ENCODE assay signal across 5 worm cellular contexts in the genomic region with DNA sequence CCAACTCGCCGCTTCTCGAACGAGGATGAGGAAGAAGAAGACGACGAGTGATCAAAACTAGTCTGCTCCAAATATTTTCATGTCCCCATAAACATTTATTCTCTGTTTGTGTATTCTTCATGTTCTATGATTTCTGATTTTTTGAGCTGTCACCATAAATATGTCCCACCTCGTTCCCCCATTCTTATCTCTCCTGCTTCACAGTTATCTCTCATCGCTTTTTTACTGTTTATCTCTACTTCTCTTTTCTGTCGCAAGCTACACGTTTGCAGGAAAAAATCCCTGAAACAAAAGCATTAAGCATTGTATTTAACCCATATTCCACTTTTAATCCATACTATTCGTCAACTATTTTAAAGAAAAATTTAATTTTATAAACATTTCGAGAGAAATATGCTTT.
TF ChIP-seq lines count a peak whose summit lies in the region.

No protein-coding gene starts in this region.

TF ChIP-seq in whole organism, L1 larva, 84 proteins besides CTCF, POLR2A, EP300 and RAD21:
- peak in 1 of 2 experiments; percentile 28 for TF ChIP-seq lsy-2 (tag; optimal IDR thresholded peaks at IDR 0.05; lab: Kevin White, UChicago)
- TF ChIP-seq rnt-1 (tag; optimal IDR thresholded peaks at IDR 0.05; lab: Kevin White, UChicago), result peak; percentile 31
- peak; percentile 1 for TF ChIP-seq elt-2 (tag; optimal IDR thresholded peaks at IDR 0.05; lab: Kevin White, UChicago)
- TF ChIP-seq nhr-71 (tag; optimal IDR thresholded peaks at IDR 0.05; lab: Kevin White, UChicago), result peak; percentile 8
- TF ChIP-seq mdl-1 (tag; optimal IDR thresholded peaks at IDR 0.05; lab: Kevin White, UChicago), result no peak
- no peak for TF ChIP-seq efl-1 (optimal IDR thresholded peaks at IDR 0.05; lab: Kevin White, UChicago)
- TF ChIP-seq efl-1 (GFP tag; optimal IDR thresholded peaks at IDR 0.05 in 1 of 2; lab: Kevin White, UChicago), result peak in 1 of 2 experiments; percentile 66

TF ChIP-seq in whole organism, L2 larva, 48 proteins besides CTCF, POLR2A, EP300 and RAD21:
- TF ChIP-seq crh-2 (tag; optimal IDR thresholded peaks at IDR 0.05; lab: Kevin White, UChicago) (no peak), lsy-2 (tag; optimal IDR thresholded peaks at IDR 0.05; lab: Kevin White, UChicago) (peak in 1 of 2 experiments; percentile 16), nhr-129 (tag; optimal IDR thresholded peaks at IDR 0.05; lab: Kevin White, UChicago) (peak; percentile 9), fos-1 (tag; optimal IDR thresholded peaks at IDR 0.05; lab: Kevin White, UChicago) (peak; percentile 8), unc-55 (GFP tag; optimal IDR thresholded peaks at IDR 0.05; lab: Kevin White, UChicago) (peak; percentile 51)

TF ChIP-seq in whole organism, L3 larva, 47 proteins besides CTCF, POLR2A, EP300 and RAD21:
- TF ChIP-seq nhr-237 (tag; optimal IDR thresholded peaks at IDR 0.05; lab: Kevin White, UChicago) (no peak), nfya-1 (tag; optimal IDR thresholded peaks at IDR 0.05; lab: Kevin White, UChicago; ENCODE audit: insufficient read depth) (peak; percentile 44), fkh-10 (GFP tag; optimal IDR thresholded peaks at IDR 0.05; lab: Kevin White, UChicago) (no peak), fkh-2 (tag; optimal IDR thresholded peaks at IDR 0.05; lab: Kevin White, UChicago) (no peak), elt-2 (tag; optimal IDR thresholded peaks at IDR 0.05; lab: Kevin White, UChicago) (peak; percentile 58), aly-2 (tag; optimal IDR thresholded peaks at IDR 0.05; lab: Kevin White, UChicago) (no peak), unc-62 (GFP tag; optimal IDR thresholded peaks at IDR 0.05; lab: Kevin White, UChicago) (no peak), tbx-2 (tag; optimal IDR thresholded peaks at IDR 0.05; lab: Kevin White, UChicago) (no peak), mml-1 (tag; optimal IDR thresholded peaks at IDR 0.05; lab: Kevin White, UChicago) (no peak), ztf-4 (tag; optimal IDR thresholded peaks at IDR 0.05; lab: Kevin White, UChicago) (no peak), elt-1 (tag; optimal IDR thresholded peaks at IDR 0.05; lab: Kevin White, UChicago) (no peak), R02D3.7 (tag; optimal IDR thresholded peaks at IDR 0.05; lab: Kevin White, UChicago) (no peak), fos-1 (tag; optimal IDR thresholded peaks at IDR 0.05; lab: Kevin White, UChicago) (no peak), lin-39 (tag; optimal IDR thresholded peaks at IDR 0.05; lab: Kevin White, UChicago) (no peak), nhr-77 (tag; optimal IDR thresholded peaks at IDR 0.05; lab: Kevin White, UChicago) (no peak), pha-4 (tag; optimal IDR thresholded peaks at IDR 0.05; lab: Kevin White, UChicago) (peak; percentile 29), nhr-43 (tag; optimal IDR thresholded peaks at IDR 0.05; lab: Kevin White, UChicago; ENCODE audit: poor library complexity, severe bottlenecking) (no peak), ceh-16 (tag; optimal IDR thresholded peaks at IDR 0.05; lab: Kevin White, UChicago) (no peak), egl-5 (tag; optimal IDR thresholded peaks at IDR 0.05; lab: Kevin White, UChicago) (no peak), pqm-1 (tag; optimal IDR thresholded peaks at IDR 0.05; lab: Kevin White, UChicago) (peak; percentile 11)

TF ChIP-seq in whole organism, L4 larva, 104 proteins besides CTCF, POLR2A, EP300 and RAD21:
- TF ChIP-seq ceh-62 (tag; optimal IDR thresholded peaks at IDR 0.05; lab: Kevin White, UChicago) (no peak), daf-16 (GFP tag; optimal IDR thresholded peaks at IDR 0.05; lab: Kevin White, UChicago) (no peak), daf-16 (tag; optimal IDR thresholded peaks at IDR 0.05; lab: Kevin White, UChicago) (peak; percentile 83), dve-1 (tag; optimal IDR thresholded peaks at IDR 0.05; lab: Kevin White, UChicago; ENCODE audit: insufficient read depth) (peak; percentile 69), nhr-28 (tag; optimal IDR thresholded peaks at IDR 0.05; lab: Kevin White, UChicago) (peak; percentile 20), lin-15B (tag; optimal IDR thresholded peaks at IDR 0.05; lab: Kevin White, UChicago) (no peak), Y5F2A.4 (GFP tag; optimal IDR thresholded peaks at IDR 0.05; lab: Kevin White, UChicago) (no peak), lsy-2 (tag; optimal IDR thresholded peaks at IDR 0.05; lab: Kevin White, UChicago) (peak in 1 of 2 experiments; percentile 12), nhr-41 (GFP tag; IDR thresholded peaks at IDR 0.05; lab: Robert Waterston, UW) (no peak), nhr-77 (tag; optimal IDR thresholded peaks at IDR 0.05; lab: Kevin White, UChicago) (peak; percentile 32), fkh-10 (GFP tag; optimal IDR thresholded peaks at IDR 0.05; lab: Kevin White, UChicago) (no peak), mep-1 (tag; optimal IDR thresholded peaks at IDR 0.05; lab: Kevin White, UChicago) (peak; percentile 47), madf-5 (GFP tag; IDR thresholded peaks at IDR 0.05; lab: Robert Waterston, UW) (no peak)

TF ChIP-seq in whole organism, young adult, 124 proteins besides CTCF, POLR2A, EP300 and RAD21:
- peak in 1 of 2 experiments; percentile 8 for TF ChIP-seq let-607 (tag; optimal IDR thresholded peaks at IDR 0.05; lab: Kevin White, UChicago)
- no peak for TF ChIP-seq mcd-1 (GFP tag; IDR thresholded peaks at IDR 0.05; lab: Robert Waterston, UW)
- TF ChIP-seq nhr-80 (tag; optimal IDR thresholded peaks at IDR 0.05; lab: Kevin White, UChicago), result peak; percentile 45
- TF ChIP-seq hmg-1.2 (GFP tag; IDR thresholded peaks at IDR 0.05; lab: Robert Waterston, UW), result peak; percentile 29; the same call in 1 of the 2 replicates
- TF ChIP-seq lag-1 (GFP tag; IDR thresholded peaks at IDR 0.05; lab: Robert Waterston, UW), result no peak
- TF ChIP-seq ama-1 (optimal IDR thresholded peaks at IDR 0.05; lab: Kevin White, UChicago), result no peak
- peak in 1 of 2 experiments; percentile 44 for TF ChIP-seq ama-1 (GFP tag; optimal IDR thresholded peaks at IDR 0.05; lab: Kevin White, UChicago)
